Fruit fly (Drosophila melanogaster) S2 (cell line): Measurements from ENCODE around the gene CG34177.

ENCODE experiments used
- CG8478 ChIP-seq: fragments of >200 bp; optimal IDR thresholded peaks from 2 replicates; lab custom pipeline; 2018
- CTCF ChIP-seq, 2 experiments: fragments of >200 bp; optimal IDR thresholded peaks; 2 replicates each; lab custom pipeline; 2018

The CG34177 gene

DNA sequence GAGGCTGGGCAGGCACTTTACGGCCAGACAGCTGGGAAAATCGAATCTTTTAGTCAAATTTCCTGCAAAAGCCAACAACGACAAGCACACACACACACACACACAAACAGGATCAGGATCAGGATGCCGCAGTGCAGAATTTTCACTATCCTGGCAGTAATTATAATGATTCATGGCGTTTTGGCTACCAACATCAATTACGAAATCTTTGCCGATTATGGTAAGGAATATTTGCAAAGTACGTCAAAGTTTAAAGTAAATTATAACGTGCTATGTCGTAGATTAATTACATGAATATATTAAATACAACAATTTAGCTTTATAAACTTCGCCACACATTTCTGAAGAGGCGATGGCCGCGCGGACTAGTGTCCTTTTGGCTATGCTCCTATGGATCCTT lies at the start of gene CG34177, which contains the start of gene CG34178:
CG34177 (plus strand) TSS at position 301 of the 400 bp plus-strand sequence.
CG34178 (plus strand) TSS at position 301 of the 400 bp plus-strand sequence.
- TF ChIP-seq CG8478 (lab: Kevin White, UChicago) = no peak
- TF ChIP-seq CTCF (optimal IDR thresholded peaks at IDR 0.05; lab: Kevin White, UChicago) = no peak

DNA sequence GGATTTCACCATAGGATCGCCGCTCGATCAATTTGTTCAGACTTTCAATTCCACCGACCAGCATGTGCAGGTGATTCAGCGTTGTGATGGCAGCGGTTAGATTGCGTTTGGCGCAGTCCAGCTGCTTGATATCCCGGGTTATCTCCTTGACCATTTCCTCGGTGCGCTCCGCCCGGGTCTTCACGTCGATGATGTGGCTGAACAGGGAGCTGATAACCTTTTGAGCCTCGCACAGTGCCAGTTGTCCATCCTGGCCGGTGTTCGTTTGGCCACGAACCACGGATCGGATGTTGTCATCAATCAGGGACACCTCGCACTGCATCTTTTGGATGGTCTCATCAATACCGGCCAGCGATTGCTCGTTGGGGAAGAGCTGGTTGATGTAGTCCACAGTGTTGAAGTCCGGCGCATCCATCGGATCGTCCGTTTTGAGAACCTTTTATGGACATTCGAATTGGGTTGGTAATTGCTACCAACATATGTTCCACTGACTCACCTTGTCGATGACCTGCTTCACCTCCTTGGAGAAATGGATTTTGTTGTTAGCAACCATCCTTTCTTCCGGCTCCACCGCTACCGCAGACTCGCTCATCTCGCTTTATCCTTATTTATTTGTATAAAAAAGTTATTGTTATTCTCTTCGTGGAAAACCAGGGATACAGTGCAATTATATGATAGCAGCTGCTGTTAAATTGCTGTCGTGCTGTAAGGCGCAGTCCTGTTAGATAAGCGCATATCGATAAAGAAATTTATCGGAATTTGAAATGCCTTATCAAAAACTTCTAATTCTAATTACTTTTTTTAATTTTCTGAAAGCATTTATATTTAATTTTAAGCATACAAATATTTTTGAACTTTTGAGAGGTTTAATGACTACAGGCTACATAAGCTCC lies 48.1 kb upstream of the CG34177 start, which contains the start of gene Vps53:
Vps53 (minus strand) TSS at position 676 of the 893 bp plus-strand sequence.
- TF ChIP-seq CTCF (optimal IDR thresholded peaks at IDR 0.05; lab: Kevin White, UChicago) (no peak), CG8478 (lab: Kevin White, UChicago) (no peak)

DNA sequence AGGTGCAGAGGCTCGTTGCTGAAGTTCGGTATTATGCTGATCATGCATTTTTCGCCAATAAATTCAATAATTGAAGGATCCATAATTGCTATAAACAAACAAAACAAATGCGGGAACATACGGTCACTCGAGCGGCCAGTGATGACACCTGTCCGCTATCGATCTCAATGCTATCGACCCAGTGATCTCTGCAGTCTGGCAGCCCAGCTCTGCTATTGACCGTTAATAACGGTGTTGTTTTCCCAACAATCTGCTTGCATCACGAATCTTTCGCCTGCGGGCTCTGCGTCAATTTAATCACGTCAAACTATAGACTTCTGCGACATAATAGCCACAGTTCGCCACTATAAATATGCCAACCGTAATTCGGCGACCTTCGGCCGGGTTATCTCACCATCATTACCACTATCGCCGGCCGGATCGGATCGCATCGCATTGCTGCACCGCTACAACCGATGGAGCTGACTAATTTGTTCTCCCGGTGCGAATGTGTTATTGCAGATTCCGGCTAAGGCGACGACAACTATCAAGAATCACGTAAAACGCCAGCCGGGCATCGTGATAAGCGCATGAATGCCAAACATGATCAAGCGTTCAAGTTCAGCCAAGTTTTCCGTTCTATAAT lies 46.7 kb upstream of the CG34177 start, which contains the start of gene Psf2:
Psf2 (minus strand) TSS at position 431 of the 625 bp plus-strand sequence.
- peak in 1 of 2 experiments; percentile 23 for TF ChIP-seq CTCF (optimal IDR thresholded peaks at IDR 0.05; lab: Kevin White, UChicago)
- TF ChIP-seq CG8478 (lab: Kevin White, UChicago) = no peak

DNA sequence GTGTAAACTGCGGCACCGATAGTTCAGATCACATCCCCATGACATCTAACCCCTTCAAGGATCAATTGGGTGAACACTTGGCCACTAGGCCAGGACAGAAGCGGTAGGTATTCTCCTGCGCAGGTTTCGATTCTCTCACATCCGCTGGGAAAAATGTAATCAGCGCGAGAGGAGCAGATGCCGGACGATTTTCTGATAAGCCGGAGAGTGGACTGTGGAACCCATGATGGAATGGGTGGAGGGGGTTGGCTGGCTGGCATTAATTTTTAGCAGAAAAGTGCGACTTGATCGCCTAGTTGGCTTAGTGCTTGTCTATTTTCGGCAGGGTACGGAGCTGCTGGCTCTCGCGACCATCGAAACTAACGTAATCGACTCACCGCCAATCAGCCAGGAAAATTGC lies 45.7 kb upstream of the CG34177 start, which contains the start of gene Tps1:
Tps1 (plus strand) TSS at position 301 of the 400 bp plus-strand sequence.
- TF ChIP-seq CG8478 (lab: Kevin White, UChicago) (no peak), CTCF (optimal IDR thresholded peaks at IDR 0.05; lab: Kevin White, UChicago) (no peak)

DNA sequence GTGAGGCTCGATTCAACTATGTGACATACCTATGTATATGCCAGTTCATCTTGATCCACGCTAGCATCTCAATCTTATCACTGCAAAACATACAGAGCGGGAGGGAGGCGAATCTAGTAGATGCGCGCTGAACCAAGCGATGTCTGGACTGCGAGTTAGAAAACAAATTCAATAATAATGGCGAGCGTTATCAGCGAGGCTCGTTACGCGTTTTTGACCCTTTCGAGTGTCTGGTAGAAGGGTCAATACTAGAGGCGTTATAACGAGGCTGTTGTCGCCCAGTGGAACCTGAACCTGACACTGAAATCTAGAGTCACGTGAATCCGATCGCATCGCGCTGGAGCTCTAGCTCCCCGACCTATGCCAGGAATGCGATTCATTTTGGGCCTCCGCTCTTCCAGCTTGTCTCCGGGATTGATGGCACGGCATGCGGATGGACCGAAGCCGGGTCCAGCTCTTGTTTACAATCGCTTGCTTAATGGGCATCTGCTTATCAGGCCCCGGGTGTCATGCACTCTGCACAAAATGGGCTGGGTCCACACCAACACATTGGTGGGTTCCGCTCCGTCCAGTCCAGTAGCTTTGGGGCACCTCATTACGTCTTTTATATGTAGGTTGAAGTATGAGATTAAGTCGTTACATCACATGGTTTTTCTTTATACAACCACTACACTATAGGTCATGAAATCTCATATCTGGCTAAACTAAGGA lies 44.1 kb upstream of the CG34177 start:
- no peak for TF ChIP-seq CG8478 (lab: Kevin White, UChicago)
- no peak for TF ChIP-seq CTCF (optimal IDR thresholded peaks at IDR 0.05; lab: Kevin White, UChicago)

DNA sequence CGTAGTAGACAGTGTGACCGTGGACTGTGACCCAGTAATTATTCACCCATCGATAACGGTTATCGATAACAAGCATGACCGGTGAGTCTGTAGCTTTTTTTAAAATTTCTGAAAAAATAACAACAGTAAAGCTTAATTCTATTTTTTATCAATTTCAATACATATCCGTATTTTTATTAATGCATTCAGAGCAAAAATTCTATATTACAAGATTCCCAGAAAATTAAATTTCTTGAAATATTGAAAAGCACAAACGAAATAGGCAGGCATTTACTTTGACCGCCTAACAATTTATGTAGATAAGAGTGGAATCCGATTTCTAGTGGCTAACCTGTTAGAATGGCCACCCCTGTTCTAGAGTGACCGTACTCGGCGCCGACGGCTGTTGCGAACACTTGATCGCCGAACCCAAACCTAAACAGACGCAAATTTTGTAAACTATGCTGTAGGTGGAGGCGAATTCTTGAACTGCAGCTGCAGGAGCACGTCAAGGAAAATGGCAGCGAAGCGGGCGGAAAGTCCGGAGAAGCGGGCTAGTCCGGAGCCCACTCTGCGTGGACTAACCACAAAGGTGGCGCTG lies 39.8 kb upstream of the CG34177 start, which contains the start of gene CG3652:
CG3652 (minus strand) TSS at position 35 of the 580 bp plus-strand sequence.
- TF ChIP-seq CTCF (optimal IDR thresholded peaks at IDR 0.05; lab: Kevin White, UChicago) (peak; percentile 22 to 33), CG8478 (lab: Kevin White, UChicago) (no peak)

DNA sequence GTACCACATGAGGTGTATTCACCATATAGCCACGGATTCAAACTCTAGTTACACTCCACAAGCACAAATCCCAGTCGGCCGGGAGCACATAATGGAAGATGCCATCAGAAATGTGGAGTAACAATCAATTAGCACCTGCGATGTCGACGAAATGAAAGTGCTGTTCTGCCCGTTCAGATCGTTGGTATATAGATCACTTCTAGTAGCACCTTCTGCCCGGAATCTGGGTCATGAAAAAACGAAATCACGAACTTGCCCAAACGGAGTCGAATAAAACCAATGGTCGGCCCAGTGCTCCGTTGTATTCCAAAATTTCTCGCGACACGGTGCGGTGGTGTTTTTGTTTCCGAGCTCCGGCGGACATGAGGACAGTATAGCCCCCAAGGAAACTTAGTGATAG lies 33.1 kb upstream of the CG34177 start, which contains the start of gene CG33003:
CG33003 (plus strand) TSS at position 301 of the 400 bp plus-strand sequence.
- TF ChIP-seq CG8478 (lab: Kevin White, UChicago) (no peak), CTCF (optimal IDR thresholded peaks at IDR 0.05; lab: Kevin White, UChicago) (no peak)

DNA sequence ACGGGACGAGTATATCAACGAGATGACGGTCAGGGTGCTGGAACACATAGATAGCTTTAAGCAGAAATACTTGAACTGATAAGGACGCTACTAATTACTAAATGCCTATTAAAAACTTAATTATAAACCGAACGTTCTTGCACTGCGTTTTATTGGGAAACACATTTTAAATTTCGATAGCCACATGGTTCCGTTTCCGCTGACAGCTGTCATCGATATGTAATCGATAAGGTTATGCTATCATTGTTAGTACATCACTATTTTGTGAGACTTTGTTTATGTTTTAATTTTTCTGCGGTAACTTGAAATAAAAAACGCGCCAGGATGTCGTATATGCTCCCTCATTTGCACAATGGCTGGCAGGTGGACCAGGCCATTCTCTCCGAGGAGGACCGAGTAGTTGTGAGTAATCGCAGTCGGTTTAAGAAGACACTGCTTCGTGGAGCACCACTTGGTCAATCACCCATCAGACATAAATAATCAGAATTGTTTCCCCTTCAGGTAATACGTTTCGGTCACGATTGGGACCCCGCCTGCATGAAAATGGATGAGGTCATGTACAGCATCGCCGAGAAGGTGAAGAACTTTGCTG lies 30.6 kb upstream of the CG34177 start, which contains the start of gene Dim1:
Dim1 (plus strand) TSS at position 239 of the 592 bp plus-strand sequence.
- no peak for TF ChIP-seq CTCF (optimal IDR thresholded peaks at IDR 0.05; lab: Kevin White, UChicago)
- TF ChIP-seq CG8478 (lab: Kevin White, UChicago) = no peak

DNA sequence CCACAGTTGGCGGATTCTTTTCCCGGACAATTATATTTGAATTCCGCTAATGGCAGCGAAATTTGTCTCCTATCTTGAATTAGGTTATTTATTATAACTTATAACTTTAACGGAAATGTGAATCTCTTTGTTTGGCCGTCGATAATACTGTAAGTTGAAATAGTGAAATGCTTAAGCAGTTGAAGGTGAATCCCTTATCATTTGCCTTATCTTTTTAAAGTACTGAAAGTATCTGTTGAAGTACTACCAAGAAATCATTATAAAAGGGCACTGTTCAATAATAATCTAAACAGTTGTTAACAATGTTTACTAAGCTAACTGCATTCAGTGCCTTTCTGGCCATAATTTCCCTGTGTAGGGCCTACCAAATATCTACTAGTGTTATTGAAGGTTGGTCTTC lies 22.9 kb upstream of the CG34177 start, which contains the start of gene CG43055:
CG43055 (plus strand) TSS at position 301 of the 400 bp plus-strand sequence.
- TF ChIP-seq CTCF (optimal IDR thresholded peaks at IDR 0.05; lab: Kevin White, UChicago) = no peak
- no peak for TF ChIP-seq CG8478 (lab: Kevin White, UChicago)

DNA sequence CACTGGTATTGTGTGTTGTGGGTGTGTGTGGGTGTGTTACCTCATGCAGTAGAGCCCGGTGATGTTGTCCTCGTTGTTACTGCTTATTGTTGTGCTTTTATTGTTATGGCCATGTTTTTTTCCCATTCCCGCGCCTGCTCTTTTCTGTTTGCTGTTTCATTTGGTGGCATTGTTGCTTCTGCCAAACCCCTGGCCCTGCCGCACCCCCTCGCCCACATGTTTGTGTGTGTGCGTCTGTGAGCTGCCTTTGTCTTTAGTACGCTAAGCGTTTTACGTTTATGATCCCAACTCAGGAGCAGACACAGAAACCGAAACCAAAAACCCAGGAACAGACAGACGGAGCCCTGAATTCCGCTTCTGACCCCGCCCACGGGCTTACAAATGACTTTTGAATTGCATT lies 19.6 kb upstream of the CG34177 start:
- TF ChIP-seq CTCF (optimal IDR thresholded peaks at IDR 0.05; lab: Kevin White, UChicago) = no peak
- TF ChIP-seq CG8478 (lab: Kevin White, UChicago) = no peak

DNA sequence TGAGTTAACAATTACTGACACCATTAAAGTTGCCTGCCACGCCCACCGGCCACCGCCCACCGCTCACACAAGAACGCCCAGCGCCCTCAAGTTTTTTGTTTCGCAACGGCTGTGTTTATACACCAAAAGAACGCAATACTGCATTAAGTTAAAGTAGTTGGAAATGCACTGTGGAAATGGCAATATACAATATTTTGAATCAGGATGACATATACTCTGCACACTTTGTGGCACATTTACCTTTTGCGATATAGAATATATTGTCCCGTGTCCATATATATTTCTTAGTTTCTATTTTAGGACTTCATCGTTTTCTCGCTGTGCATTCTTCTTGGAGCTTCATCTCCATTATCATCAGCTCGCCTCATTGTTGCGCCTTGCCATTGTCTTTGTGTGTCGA lies 17.6 kb upstream of the CG34177 start:
- TF ChIP-seq CTCF (optimal IDR thresholded peaks at IDR 0.05; lab: Kevin White, UChicago) (no peak), CG8478 (lab: Kevin White, UChicago) (no peak)

DNA sequence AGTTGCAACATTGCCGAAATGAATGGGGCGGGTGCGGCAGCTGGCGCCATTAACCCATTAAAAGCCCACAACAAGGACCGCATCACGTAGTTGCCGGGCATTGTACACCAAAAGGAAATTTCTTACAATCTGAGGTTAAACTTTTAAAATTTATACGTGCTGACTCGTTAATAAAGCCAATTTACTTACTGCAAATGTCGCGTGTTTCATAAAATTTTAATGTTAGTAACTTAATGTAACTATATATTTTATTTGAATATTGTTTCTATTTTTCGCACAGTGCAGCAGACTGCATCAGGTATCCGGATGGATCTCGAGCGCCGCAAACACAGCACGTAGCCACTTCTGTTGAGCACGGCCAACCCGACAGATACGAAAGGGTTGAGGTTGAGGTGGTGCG lies 16.8 kb upstream of the CG34177 start:
- TF ChIP-seq CTCF (optimal IDR thresholded peaks at IDR 0.05; lab: Kevin White, UChicago) (no peak), CG8478 (lab: Kevin White, UChicago) (no peak)

DNA sequence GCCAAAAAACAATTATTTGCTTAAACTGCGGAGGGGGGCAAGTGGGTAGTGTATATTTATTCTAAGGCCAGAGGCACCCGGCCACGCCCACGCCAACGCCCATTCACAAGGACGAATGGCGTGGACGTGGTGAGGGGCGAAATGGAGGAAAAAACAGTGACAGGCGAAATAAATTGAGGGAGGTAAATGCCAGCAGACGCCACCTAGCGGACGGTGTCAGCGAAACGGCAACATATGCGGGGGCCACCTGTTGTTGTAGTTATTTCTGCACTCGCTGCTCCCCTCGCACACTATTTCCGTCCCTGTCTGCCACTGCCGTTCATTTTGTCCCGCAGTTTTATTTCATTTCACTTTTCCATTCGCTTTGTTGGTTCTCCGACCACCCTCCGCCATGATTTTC lies 15.7 kb upstream of the CG34177 start:
- TF ChIP-seq CTCF (optimal IDR thresholded peaks at IDR 0.05; lab: Kevin White, UChicago) (peak; percentile 87 to 94), CG8478 (lab: Kevin White, UChicago) (no peak)
